Worm (Caenorhabditis elegans) whole organism, dauer: ENCODE results near the gene srsx-33.
"Not testable (repeated sequence)": the region's sequence is repeated elsewhere in the genome, so short reads cannot be mapped to it uniquely, and the experiment has no call there.

Experiments used
- unc-62 ChIP-seq: sonication (generic microtip); optimal IDR thresholded peaks from 2 replicates; lab custom pipeline; 2017; ENCODE audit warnings: missing biosample characterization, missing genetic modification reagents, missing genetic modification characterization

srsx-33 gene

DNA sequence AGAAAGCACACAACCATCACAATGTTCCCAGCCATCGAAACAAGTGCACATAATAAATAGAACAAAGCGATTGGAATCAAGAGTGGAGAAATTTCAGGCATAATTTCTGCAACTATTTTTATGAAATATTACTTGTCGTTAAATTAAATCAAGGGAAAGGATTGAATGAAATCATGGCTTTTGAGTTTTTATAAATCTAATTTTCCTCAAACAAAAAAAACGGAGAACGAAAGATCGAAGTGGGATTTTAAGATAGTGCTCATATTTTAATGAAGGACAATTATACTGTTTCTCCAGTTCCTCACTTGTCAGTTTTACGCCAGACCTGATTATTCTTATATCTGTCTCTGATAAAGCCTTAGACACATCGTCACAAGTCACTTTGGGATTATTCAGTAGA is at the start of gene srsx-33:
Gene srsx-33, minus strand, starts transcription at position 101 of the 400 bp plus-strand sequence.
- no peak for TF ChIP-seq unc-62 (GFP tag; lab: Kevin White, UChicago)

DNA sequence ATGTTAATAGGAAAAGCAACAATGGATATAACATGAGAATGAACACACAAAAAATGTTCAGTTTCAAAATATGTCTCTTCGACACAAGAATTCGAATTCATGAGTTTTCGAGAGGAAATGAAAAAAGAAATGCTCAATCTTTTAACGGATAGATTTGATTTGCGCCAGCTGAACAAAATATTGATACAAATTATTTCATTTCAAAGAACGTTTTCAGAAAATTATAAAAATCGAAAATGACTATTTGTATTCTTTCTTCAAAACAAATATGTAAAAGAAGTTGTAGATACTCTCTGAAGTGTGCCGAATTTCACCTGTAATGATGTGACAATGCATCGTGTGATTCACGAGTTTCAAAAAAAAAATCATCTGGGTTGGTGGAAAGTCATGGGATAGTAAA is 48.2 kb upstream of the srsx-33 start, which contains the start of gene srh-47:
Gene srh-47, minus strand, starts transcription at position 101 of the 400 bp plus-strand sequence.
- TF ChIP-seq unc-62 (GFP tag; lab: Kevin White, UChicago) = no peak

DNA sequence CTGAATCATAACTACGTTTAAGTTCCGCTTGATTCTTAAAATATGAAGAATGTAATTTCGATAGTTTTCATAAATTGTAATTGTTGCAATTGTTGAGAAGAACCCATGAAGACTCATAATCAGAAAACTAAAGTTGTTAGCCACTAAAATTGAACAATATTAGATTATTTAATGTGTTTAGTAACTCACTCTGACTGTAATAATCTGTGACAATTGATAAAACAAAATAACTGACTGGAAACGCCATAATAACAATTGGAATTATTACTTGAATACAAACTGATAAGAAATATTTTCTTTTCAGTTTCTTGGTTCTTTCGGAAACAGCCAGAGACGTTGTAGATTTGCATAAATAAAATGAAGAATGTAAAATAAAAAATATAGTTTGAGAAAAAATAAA is 47.1 kb upstream of the srsx-33 start:
- TF ChIP-seq unc-62 (GFP tag; lab: Kevin White, UChicago) = no peak

DNA sequence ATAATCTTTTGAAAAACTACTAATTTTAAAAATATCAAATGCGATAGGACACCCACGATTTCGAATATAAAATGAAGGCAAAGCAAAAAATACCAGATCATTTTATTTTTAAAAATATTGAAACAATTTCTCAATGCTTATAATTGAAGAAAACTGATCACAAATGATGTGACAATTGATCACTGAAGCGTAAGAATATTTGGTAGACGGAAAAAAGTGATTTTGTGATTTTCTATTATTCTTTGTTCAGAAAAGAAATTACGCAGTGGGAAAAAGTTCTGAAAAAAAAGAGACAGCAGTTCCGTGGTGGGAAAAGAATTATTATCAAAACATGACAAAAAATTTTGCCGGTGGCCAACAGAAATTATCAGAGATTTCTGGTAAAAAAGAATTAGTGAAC is 46.3 kb upstream of the srsx-33 start, which contains the start of gene T03F7.5:
Gene T03F7.5, minus strand, starts transcription at position 101 of the 400 bp plus-strand sequence.
- TF ChIP-seq unc-62 (GFP tag; lab: Kevin White, UChicago) = no peak

DNA sequence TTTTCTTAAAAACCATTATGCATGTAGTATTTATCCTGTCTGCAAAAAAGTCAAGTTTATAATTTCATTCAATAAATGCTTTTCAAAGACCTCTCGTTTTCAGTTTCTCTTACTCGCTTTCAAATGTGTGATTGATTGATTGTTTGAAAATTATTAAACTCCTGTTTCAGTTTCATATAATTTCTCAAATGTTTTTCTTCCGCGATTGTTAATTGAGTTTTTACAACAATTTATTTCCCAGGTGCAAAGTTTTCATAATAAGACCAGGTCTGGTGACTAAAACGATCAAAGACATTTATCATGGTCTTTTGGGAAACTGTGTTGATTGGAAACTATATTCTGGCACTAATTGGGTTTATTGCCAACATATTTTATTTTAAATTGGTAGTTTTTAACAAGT is 42.1 kb upstream of the srsx-33 start, which contains the start of gene T03F7.6:
Gene T03F7.6, plus strand, starts transcription at position 301 of the 400 bp plus-strand sequence.
- TF ChIP-seq unc-62 (GFP tag; lab: Kevin White, UChicago) = no peak

DNA sequence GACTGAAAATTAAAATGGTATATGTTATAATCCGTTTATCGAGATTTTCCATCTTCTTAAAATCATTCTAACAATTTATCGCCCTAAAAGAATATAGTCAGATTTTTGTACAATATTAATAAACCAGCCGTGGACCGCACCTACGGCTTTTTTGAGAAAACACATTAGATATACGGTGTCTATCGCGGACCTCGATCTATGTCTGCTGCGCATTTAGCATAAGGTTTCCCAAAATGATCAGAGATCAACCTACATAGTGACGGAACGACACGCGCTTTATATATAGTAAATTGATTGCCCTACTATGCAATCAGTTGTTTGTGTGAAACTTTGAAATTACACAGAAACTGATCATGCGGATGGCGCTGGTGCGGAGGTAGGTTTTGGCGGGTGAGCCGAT is 40.4 kb upstream of the srsx-33 start:
- TF ChIP-seq unc-62 (GFP tag; lab: Kevin White, UChicago) = no peak

DNA sequence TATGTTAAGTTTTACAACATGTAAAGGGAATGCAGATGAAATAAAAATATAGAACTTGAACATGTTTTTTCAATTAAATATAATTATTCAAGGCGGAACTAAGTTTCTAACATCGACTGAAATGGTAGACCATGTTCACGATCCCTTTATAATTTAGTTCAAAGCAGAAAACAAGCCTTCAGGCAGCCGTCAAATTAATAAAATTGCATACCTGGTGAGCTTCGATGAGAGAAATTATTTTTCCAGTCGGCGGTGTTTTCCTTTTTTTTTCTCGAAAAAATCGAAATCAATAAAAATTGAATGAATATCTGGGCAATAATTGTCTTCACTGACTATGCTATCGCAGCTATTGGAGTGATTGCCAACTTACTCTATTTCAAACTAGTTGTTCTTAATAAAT is 38.6 kb upstream of the srsx-33 start, which contains the start of gene C03E10.1:
Gene C03E10.1, plus strand, starts transcription at position 301 of the 400 bp plus-strand sequence.
- TF ChIP-seq unc-62 (GFP tag; lab: Kevin White, UChicago) = no peak

DNA sequence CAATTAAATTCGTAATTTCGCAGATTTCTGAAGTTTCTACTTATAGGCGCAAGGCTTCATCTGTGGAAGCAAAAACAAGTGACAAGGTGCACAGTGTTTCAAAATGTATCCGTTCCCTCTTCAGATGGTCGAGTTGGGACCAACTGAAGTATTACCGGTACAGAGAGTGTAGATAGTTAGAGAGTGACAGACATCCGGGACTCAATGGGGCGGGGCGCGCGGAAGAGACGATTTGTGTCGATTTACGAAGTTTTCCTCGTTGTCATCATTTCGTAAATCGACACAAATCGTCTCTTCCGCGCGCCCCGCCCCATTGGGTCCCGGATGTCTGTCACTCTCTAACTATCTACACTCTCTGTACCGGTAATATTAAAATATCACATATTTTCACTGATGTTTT is 33.8 kb upstream of the srsx-33 start, which contains the start of gene C03E10.3:
Gene C03E10.3, plus strand, starts transcription at position 301 of the 400 bp plus-strand sequence.
- TF ChIP-seq unc-62 (GFP tag; lab: Kevin White, UChicago) = not testable (repeated sequence)

DNA sequence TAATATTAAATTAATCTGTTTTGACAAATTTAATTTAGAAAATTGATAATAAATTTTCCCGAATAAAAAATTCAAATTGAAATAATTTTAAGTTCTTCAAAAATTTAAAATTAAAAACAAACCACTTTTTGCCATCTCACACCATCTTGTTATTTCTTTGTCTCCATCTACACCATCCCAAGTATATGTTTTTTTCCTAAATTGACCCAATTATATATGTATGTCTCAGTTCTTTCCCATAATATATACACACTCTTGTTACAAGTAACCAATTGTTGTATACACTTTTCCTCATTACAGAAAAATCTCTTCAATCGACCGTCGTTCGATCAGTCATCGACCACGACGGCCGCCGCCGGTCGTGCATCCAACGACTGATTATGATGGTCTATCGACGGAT is 29.9 kb upstream of the srsx-33 start, which contains the start of gene gly-20:
Gene gly-20, plus strand, starts transcription at position 301 of the 400 bp plus-strand sequence.
- no peak for TF ChIP-seq unc-62 (GFP tag; lab: Kevin White, UChicago)

DNA sequence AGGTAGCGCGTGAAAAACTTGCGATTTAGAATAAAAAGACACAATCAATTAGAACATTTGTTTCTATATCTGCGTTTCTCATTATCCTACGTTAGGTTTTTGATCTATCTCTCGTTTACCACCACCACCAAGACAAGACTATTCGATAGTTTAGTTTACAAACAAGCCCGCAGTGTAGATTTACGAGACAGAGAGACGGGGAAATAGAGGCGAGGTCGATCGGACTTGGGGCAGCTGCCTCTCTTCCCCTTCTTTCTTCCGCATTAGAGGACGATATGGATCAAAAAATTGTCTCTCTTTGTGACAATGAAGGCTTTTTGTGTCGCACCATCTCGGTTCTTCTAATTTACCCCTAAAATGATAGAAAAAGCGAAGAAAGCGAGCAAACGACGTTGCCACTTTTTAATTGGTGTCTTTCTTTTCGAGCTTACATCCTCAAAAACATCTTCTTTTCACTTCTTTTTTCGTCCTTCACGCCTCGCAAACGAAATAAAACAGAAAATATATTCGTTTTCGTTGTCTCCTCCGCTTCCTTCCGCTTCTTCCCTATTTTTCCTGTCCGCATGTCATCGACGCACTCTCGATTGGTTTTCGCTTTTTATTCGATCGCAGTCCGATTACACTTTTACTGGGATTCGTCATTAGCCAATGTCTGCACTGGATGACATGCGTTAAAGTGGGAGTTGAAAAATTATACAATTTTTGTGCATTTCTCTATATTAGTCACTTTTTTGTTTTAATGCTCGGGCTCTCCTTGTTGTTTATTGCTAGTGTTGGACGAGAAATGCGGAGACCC is 29.3 kb upstream of the srsx-33 start:
- TF ChIP-seq unc-62 (GFP tag; lab: Kevin White, UChicago) = no peak

DNA sequence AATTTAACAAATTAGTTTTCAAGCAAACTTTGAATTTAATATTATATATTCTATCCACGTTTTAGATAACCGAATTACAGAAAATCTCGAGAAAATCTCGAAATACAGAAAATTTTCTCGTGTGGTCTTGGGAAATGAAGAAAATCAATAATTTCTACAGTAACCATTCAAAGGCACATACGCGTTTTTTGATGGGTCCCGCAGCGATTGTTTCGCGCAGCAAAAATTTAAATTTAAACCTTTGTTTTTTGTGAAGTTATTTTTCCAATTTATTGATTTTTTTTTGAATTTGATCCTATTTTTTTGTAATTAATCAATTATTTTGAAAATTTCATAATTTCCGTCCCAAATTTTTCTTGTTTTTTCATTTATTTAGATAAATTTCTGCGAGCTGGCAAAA is 27.2 kb upstream of the srsx-33 start:
- TF ChIP-seq unc-62 (GFP tag; lab: Kevin White, UChicago) = no peak

DNA sequence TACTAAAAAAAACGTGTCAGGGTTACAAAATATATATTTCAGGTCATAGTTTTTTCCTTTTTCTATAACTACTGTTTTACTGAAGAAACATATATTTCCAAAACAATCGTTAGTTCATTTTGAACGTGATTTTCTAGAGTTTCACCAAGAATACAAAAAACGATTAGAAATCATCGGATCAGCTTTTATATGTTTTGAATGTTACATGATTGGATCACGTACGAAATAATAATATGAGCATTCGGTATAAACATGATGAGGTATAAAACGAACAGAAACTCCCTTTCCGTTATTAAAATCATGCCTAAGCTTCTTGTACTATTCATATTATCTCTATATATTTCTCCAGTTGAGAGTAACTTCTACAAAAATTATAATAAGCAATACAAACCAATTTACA is 20.5 kb upstream of the srsx-33 start, which contains the start of gene clec-223:
Gene clec-223, plus strand, starts transcription at position 301 of the 400 bp plus-strand sequence.
- TF ChIP-seq unc-62 (GFP tag; lab: Kevin White, UChicago) = no peak

DNA sequence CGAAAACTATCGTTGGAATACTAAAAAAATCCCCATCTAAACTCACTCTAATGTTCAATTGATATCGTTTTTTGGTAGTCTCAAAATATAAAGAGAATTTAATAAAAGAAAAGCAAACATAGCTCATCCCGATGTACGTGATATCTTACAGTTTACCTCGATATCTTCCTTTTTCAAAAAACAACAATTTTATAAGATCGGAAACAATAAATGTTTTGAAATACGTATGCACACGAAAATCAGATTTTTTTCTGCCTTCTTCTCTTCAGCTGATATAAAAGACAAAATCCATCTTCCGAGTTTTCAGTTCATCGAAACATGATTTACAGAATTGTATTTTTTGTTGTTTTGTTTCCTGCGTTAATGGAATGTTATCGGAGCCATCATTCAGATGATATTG is 18.7 kb upstream of the srsx-33 start, which contains the start of gene clec-222:
Gene clec-222, plus strand, starts transcription at position 301 of the 400 bp plus-strand sequence.
- TF ChIP-seq unc-62 (GFP tag; lab: Kevin White, UChicago) = no peak

DNA sequence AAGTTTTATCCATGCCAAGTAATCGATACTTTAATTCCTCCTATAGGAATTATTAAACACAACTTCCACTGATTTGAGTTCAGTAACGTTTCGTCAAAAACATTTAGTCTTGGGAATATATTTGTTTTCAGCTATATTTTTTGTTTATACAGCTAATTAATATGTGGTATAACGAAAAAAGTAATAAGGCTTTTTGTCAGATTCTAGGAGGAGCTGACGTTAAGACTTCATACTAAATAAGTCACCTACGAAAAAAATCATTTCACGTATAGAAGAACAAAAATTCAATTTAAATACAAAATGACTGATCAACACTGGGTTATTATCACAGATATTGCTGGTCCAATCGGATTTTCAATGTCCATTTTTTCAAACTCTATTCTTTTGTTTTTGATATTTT is 16.5 kb upstream of the srsx-33 start, which contains the start of gene str-115:
Gene str-115, plus strand, starts transcription at position 301 of the 400 bp plus-strand sequence.
- no peak for TF ChIP-seq unc-62 (GFP tag; lab: Kevin White, UChicago)

DNA sequence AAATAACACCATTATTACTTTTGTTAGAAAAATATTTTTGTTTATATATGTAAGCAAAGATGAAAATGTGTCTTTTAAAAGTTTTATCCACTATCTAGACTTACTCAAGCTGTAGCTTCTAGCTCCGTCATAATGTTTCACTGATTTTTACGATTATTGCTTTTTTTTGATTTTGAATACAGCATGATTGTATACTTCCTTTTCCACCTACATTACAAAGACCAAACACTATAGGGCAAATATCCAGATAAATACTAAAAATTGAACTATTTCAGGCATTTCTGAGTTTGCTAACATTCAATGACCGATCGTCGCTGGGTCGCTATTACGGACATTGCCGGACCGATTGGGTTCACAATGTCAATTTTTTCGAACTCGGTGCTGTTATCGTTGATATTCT is 14.4 kb upstream of the srsx-33 start, which contains the start of gene str-116:
Gene str-116, plus strand, starts transcription at position 301 of the 400 bp plus-strand sequence.
- no peak for TF ChIP-seq unc-62 (GFP tag; lab: Kevin White, UChicago)

DNA sequence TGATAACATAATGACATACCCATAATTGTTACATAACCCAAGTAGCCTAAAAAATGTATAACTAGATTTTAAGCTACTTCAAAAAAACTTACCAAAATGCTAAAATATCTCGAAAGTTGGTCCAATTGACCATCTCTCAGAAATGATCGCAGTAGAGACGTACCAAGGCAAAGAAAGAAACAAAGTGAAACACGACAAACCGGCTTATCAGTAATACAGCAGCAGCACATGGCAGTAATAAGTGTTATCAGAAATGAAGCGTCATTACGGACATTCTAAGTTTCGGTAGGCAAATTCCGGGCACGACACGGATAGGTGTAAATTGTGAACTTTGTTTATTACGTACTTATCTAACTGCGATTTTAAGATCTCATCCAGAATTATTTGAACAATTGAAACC is 13.2 kb upstream of the srsx-33 start, which contains the start of gene cln-3.1:
Gene cln-3.1, minus strand, starts transcription at position 171 of the 400 bp plus-strand sequence.
- TF ChIP-seq unc-62 (GFP tag; lab: Kevin White, UChicago) = no peak
